Fruit fly (Drosophila melanogaster) whole organism, embryonic: ENCODE measurements around the gene Mbs.

Experiments used
- CG3726 ChIP-seq: fragments of 200-800 bp; sonication (Bioruptor generic); IDR thresholded peaks from 3 replicates; pipeline ENCODE4, ENCODE4 v1.3.6; 2022; ENCODE audit warnings: missing biosample characterization, missing genetic modification characterization
- NFAT ChIP-seq: fragments of 200-800 bp; sonication (Bioruptor generic); IDR thresholded peaks from 2 replicates; pipeline ENCODE4 v1.3.6; 2022; ENCODE audit warnings: missing biosample characterization, missing genetic modification characterization
- Sin3A ChIP-seq: fragments of >200 bp; optimal IDR thresholded peaks from 2 replicates; lab custom pipeline; 2018
- nerfin-1 ChIP-seq: fragments of 200-800 bp; sonication (Bioruptor generic); optimal IDR thresholded peaks from 3 replicates; lab custom pipeline; 2019; ENCODE audit warnings: missing biosample characterization, mild to moderate bottlenecking, missing genetic modification characterization, moderate library complexity
- peb ChIP-seq: fragments of 200-800 bp; sonication (Bioruptor generic); IDR thresholded peaks from 2 replicates; pipeline ENCODE4 v1.3.6; 2022; ENCODE audit warnings: missing biosample characterization, missing genetic modification characterization
- ranshi ChIP-seq: fragments of 200-800 bp; sonication (Bioruptor generic); IDR thresholded peaks from 2 replicates; pipeline ENCODE4 v1.3.6; 2022; ENCODE audit warnings: missing biosample characterization, missing genetic modification characterization

- TF ChIP-seq CG3726 (GFP tag; lab: Robert Waterston, UW) (no peak), Sin3A (no peak), nerfin-1 (tag; lab: Kevin White, UChicago) (peak; percentile 7), ranshi (GFP tag; lab: Robert Waterston, UW) (no peak), peb (GFP tag; lab: Robert Waterston, UW) (no peak), NFAT (GFP tag; lab: Robert Waterston, UW) (no peak)
These were observed 4.7 kb upstream of the Mbs start for dm6 chr3L:16047105-16047504.
